Fruit fly (Drosophila melanogaster): ENCODE measurements around the gene Klp3A.

Gene Klp3A

DNA sequence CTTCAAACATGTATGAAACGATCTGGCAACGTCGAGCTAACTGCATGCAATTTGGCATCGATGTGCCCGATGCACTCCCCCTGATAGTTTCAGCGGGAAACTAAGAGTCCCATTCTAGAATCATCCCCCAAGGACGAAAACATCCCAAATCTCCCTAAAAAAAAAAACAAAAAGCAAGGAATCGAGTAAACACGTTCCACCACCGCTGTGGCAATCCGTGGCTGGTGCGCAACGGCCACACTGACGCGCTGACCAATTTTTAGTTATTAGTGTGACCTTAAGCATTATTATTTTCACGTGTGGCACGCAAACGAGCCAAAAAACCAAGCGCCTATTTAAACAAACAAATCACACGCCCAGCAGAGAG, 18.2 kb downstream of the Klp3A start, which contains the start of gene wds (continued):
- TF ChIP-seq CG4617 (GFP tag; optimal IDR thresholded peaks at IDR 0.05; ENCODE audit: borderline replicate concordance) (peak; percentile 25), BEAF-32 (GFP tag; optimal IDR thresholded peaks at IDR 0.05) (peak; percentile 48), amos (GFP tag; IDR thresholded peaks at IDR 0.05; ENCODE audit: partially characterized antibody) (0 out of 2 replicates have a peak, but pooled peaks have one; percentile 27), stwl (tag; optimal IDR thresholded peaks at IDR 0.05) (peak; percentile 40), CG1603 (tag; optimal IDR thresholded peaks at IDR 0.05) (peak; percentile 32), CG15011 (GFP tag; optimal IDR thresholded peaks at IDR 0.05) (no peak), CG14710 (tag; optimal IDR thresholded peaks at IDR 0.05) (peak; percentile 15), Dp (GFP tag; optimal IDR thresholded peaks at IDR 0.05) (peak; percentile 38), Ets97D (GFP tag; optimal IDR thresholded peaks at IDR 0.05) (peak; percentile 50)

DNA sequence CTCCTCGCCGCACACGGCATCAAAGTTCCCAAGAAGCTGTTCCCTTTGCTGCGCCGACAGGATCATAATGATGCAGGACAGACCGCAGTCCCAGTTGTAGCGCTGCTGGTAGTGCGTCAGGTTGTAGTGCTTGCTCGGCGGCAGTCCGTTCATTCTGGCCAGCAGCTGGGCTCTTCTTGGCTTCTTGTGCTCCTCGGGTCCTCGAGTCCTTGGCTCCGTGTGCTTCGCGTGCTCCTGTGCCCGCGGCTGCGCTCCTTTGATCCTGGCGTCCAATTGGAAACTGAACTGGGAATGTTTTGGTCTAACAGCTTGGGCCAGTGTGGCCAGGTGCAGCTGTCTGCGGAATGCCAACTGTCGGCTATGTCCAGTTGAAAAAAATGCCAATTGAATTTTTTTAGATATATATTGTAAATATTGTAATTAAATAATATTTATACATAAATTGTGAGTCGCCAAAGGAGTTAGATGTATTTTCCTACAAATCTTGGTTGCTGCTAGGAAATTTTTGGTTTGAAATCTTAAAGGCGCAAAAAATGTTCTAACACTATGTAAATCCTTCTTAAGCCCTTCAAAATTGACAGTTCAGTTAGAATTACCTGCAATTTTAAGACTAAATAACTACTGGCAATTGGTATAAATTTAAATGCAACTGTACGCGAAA, 18.7 kb downstream of the Klp3A start, which contains the start of gene CG13760:
Gene CG13760, minus strand, starts transcription at position 645 of the 661 bp plus-strand sequence.
- TF ChIP-seq CG11696 (GFP tag; IDR thresholded peaks at IDR 0.05) (no peak), CG14710 (tag; optimal IDR thresholded peaks at IDR 0.05) (peak; percentile 48), cato (GFP tag; optimal IDR thresholded peaks at IDR 0.05; ENCODE audit: borderline replicate concordance) (no peak), seq (GFP tag; IDR thresholded peaks at IDR 0.05) (no peak), inv (GFP tag; IDR thresholded peaks at IDR 0.05; ENCODE audit: partially characterized antibody) (no peak), CG6689 (GFP tag; IDR thresholded peaks at IDR 0.05) (no peak), p53 (GFP tag; optimal IDR thresholded peaks at IDR 0.05) (no peak), CG14441 (GFP tag; IDR thresholded peaks at IDR 0.05) (no peak), Rx (GFP tag; IDR thresholded peaks at IDR 0.05) (no peak), CG31365 (tag; optimal IDR thresholded peaks at IDR 0.05) (no peak), chif (GFP tag; optimal IDR thresholded peaks at IDR 0.05) (no peak), Hr51 (GFP tag; optimal IDR thresholded peaks at IDR 0.05) (no peak), sc (optimal IDR thresholded peaks at IDR 0.05) (no peak), sc (GFP tag; optimal IDR thresholded peaks at IDR 0.05) (no peak), CG17829 (tag; optimal IDR thresholded peaks at IDR 0.05) (no peak), CG32532 (GFP tag; IDR thresholded peaks at IDR 0.05) (no peak), h (optimal IDR thresholded peaks at IDR 0.05) (no peak), tio (GFP tag; optimal IDR thresholded peaks at IDR 0.05) (no peak), Dek (tag; optimal IDR thresholded peaks at IDR 0.05) (no peak), toy (GFP tag; IDR thresholded peaks at IDR 0.05) (no peak), Dbx (GFP tag; IDR thresholded peaks at IDR 0.05) (no peak), Elba2 (GFP tag; optimal IDR thresholded peaks at IDR 0.05) (peak; percentile 56), pb (GFP tag; optimal IDR thresholded peaks at IDR 0.05) (no peak), CG4617 (GFP tag; optimal IDR thresholded peaks at IDR 0.05; ENCODE audit: borderline replicate concordance) (no peak), CG10267 (tag; optimal IDR thresholded peaks at IDR 0.05) (peak; percentile 19), CG3726 (GFP tag; IDR thresholded peaks at IDR 0.05) (no peak), CG8089 (GFP tag; optimal IDR thresholded peaks at IDR 0.05) (no peak), Ssrp (tag; optimal IDR thresholded peaks at IDR 0.05) (no peak), Myb (GFP tag; optimal IDR thresholded peaks at IDR 0.05) (no peak), Tbp (GFP tag; optimal IDR thresholded peaks at IDR 0.05) (no peak), caup (GFP tag; optimal IDR thresholded peaks at IDR 0.05; ENCODE audit: severe bottlenecking) (no peak), pzg (GFP tag; optimal IDR thresholded peaks at IDR 0.05) (peak; percentile 20), CG7745 (tag; optimal IDR thresholded peaks at IDR 0.05) (no peak), chm (GFP tag; IDR thresholded peaks at IDR 0.05) (no peak), trem (tag; optimal IDR thresholded peaks at IDR 0.05) (peak; percentile 71), ind (GFP tag; optimal IDR thresholded peaks at IDR 0.05) (peak; percentile 6), ttk (GFP tag; IDR thresholded peaks at IDR 0.05) (no peak), CG4854 (GFP tag; optimal IDR thresholded peaks at IDR 0.05) (no peak), grn (GFP tag; optimal IDR thresholded peaks at IDR 0.05) (no peak), lilli (GFP tag; optimal IDR thresholded peaks at IDR 0.05) (no peak), Dip3 (GFP tag; optimal IDR thresholded peaks at IDR 0.05) (no peak), CG10543 (GFP tag; optimal IDR thresholded peaks at IDR 0.05) (no peak)

Data from whole organism, embryonic.